Fruit fly (Drosophila melanogaster): Measurements from ENCODE around the gene Sirt7.

Sirt7 gene

dm6 chr3R:29083459-29084457 lies 28.0 kb downstream of the Sirt7 start (continued):
- peak; percentile 30 for TF ChIP-seq CG1603 (tag; optimal IDR thresholded peaks at IDR 0.05)
- no peak for TF ChIP-seq CG18011 (GFP tag; optimal IDR thresholded peaks at IDR 0.05)
- peak; percentile 45 for TF ChIP-seq CG33557 (GFP tag; optimal IDR thresholded peaks at IDR 0.05)
- TF ChIP-seq Tbp (GFP tag; optimal IDR thresholded peaks at IDR 0.05) = no peak
- peak; percentile 34 for TF ChIP-seq CG2678 (tag; optimal IDR thresholded peaks at IDR 0.05)
- peak; percentile 38 for TF ChIP-seq CG13123 (GFP tag; optimal IDR thresholded peaks at IDR 0.05)
- TF ChIP-seq ham (GFP tag; IDR thresholded peaks at IDR 0.05) = no peak
- no peak for TF ChIP-seq Xbp1 (GFP tag; optimal IDR thresholded peaks at IDR 0.05)
- TF ChIP-seq Asciz (GFP tag; optimal IDR thresholded peaks at IDR 0.05) = peak; percentile 56
- peak; percentile 17 for TF ChIP-seq CG9727 (GFP tag; optimal IDR thresholded peaks at IDR 0.05)
- no peak for TF ChIP-seq D19B (GFP tag; optimal IDR thresholded peaks at IDR 0.05)
- TF ChIP-seq Xrp1 (GFP tag; IDR thresholded peaks at IDR 0.05) = peak; percentile 35; the same call in 1 of the 2 replicates
- TF ChIP-seq CG6813 (GFP tag; optimal IDR thresholded peaks at IDR 0.05) = peak; percentile 44
- no peak for TF ChIP-seq amos (GFP tag; IDR thresholded peaks at IDR 0.05; ENCODE audit: partially characterized antibody)
- peak; percentile 31 for TF ChIP-seq dmrt11E (tag; optimal IDR thresholded peaks at IDR 0.05)
- TF ChIP-seq CG2199 (GFP tag; IDR thresholded peaks at IDR 0.05) = peak; percentile 81
- TF ChIP-seq CG4360 (GFP tag; IDR thresholded peaks at IDR 0.05) = 0 out of 2 replicates have a peak, but pooled peaks have one; percentile 24
- 0 out of 3 replicates have a peak, but pooled peaks have one; percentile 17 for TF ChIP-seq zfh1 (GFP tag; IDR thresholded peaks at IDR 0.05)
- no peak for TF ChIP-seq br (optimal IDR thresholded peaks at IDR 0.05)
- TF ChIP-seq CG14710 (tag; optimal IDR thresholded peaks at IDR 0.05) = peak; percentile 25
- TF ChIP-seq lab (GFP tag; optimal IDR thresholded peaks at IDR 0.05) = no peak
- TF ChIP-seq CG10654 (GFP tag; optimal IDR thresholded peaks at IDR 0.05) = no peak
- peak; percentile 20; the same call in 1 of the 2 replicates for TF ChIP-seq onecut (GFP tag; IDR thresholded peaks at IDR 0.05)
- TF ChIP-seq Atf-2 (GFP tag; optimal IDR thresholded peaks at IDR 0.05) = no peak
- TF ChIP-seq CG12219 (GFP tag; optimal IDR thresholded peaks at IDR 0.05) = peak; percentile 36
- TF ChIP-seq Med (GFP tag) = peak; percentile 55
- TF ChIP-seq fd102C (GFP tag; optimal IDR thresholded peaks at IDR 0.05) = no peak
- TF ChIP-seq Dek (tag; optimal IDR thresholded peaks at IDR 0.05) = no peak
- TF ChIP-seq Dad (GFP tag; optimal IDR thresholded peaks at IDR 0.05) = no peak
- no peak for TF ChIP-seq Spps (tag; optimal IDR thresholded peaks at IDR 0.05)
- no peak for TF ChIP-seq pita (GFP tag; optimal IDR thresholded peaks at IDR 0.05)
- no peak for TF ChIP-seq NC2β (GFP tag; optimal IDR thresholded peaks at IDR 0.05)
- peak; percentile 63 for TF ChIP-seq Deaf1 (tag; optimal IDR thresholded peaks at IDR 0.05)
- TF ChIP-seq CG7745 (tag; optimal IDR thresholded peaks at IDR 0.05) = peak; percentile 86
- peak; percentile 1 for TF ChIP-seq Camta (GFP tag; optimal IDR thresholded peaks at IDR 0.05)
- no peak for TF ChIP-seq CG8290 (GFP tag; optimal IDR thresholded peaks at IDR 0.05)
- peak; percentile 9 to 10 for TF ChIP-seq CG8290 (tag; optimal IDR thresholded peaks at IDR 0.05)
- TF ChIP-seq her (GFP tag; optimal IDR thresholded peaks at IDR 0.05) = no peak
- no peak for TF ChIP-seq peb (GFP tag; IDR thresholded peaks at IDR 0.05)
- no peak for TF ChIP-seq btn (GFP tag; optimal IDR thresholded peaks at IDR 0.05)
- peak; percentile 51 for TF ChIP-seq CG2202 (tag; optimal IDR thresholded peaks at IDR 0.05)
- no peak for TF ChIP-seq CG1024 (GFP tag; IDR thresholded peaks at IDR 0.05)
- TF ChIP-seq Gug (GFP tag; IDR thresholded peaks at IDR 0.05) = no peak
- peak; percentile 5 for TF ChIP-seq PHDP (tag; optimal IDR thresholded peaks at IDR 0.05)
- no peak for TF ChIP-seq sd (tag; optimal IDR thresholded peaks at IDR 0.05)
- TF ChIP-seq Six4 (GFP tag; optimal IDR thresholded peaks at IDR 0.05) = no peak
- no peak for TF ChIP-seq CG6791 (GFP tag; IDR thresholded peaks at IDR 0.05; ENCODE audit: partially characterized antibody)
- no peak for TF ChIP-seq abd-A (tag; optimal IDR thresholded peaks at IDR 0.05)
- TF ChIP-seq CG10959 (GFP tag; IDR thresholded peaks at IDR 0.05) = no peak

Measured in whole organism, embryonic.